Fruit fly (Drosophila melanogaster): ENCODE measurements around the gene CG31021.

DNA sequence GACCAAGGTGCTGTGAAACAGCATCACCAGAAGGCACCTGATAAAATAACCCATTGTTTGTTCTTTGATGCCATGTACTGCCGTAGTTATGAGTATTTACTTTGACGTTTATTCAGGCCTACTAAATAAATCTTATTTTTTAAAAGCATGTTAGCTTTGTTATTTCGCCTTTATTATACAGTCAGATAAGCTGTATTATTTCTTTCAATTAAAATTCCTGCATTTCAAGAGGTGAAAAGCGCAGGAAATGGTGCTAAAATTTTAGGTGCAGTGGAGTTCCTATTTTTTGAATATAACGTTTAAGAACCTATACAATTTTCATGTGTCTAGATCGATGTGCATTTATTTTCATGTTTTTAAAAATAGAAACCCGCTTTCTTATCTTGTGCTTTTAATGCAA, 43.8 kb downstream of the CG31021 start, which contains the start of gene CG31013:
- no peak for TF ChIP-seq Smox (GFP tag; optimal IDR thresholded peaks at IDR 0.05)
- no peak for TF ChIP-seq CG9139 (GFP tag; optimal IDR thresholded peaks at IDR 0.05)
- no peak for TF ChIP-seq Eip93F (GFP tag; optimal IDR thresholded peaks at IDR 0.05)
- no peak for TF ChIP-seq OdsH (GFP tag; optimal IDR thresholded peaks at IDR 0.05)
- TF ChIP-seq Ets96B (tag; optimal IDR thresholded peaks at IDR 0.05) = no peak
- no peak for TF ChIP-seq Blimp-1 (GFP tag; optimal IDR thresholded peaks at IDR 0.05)
- no peak for TF ChIP-seq Hr4 (GFP tag; optimal IDR thresholded peaks at IDR 0.05)
- no peak for TF ChIP-seq CG11762 (GFP tag; optimal IDR thresholded peaks at IDR 0.05; ENCODE audit: insufficient read depth)
- no peak for TF ChIP-seq esn (GFP tag; optimal IDR thresholded peaks at IDR 0.05)
- TF ChIP-seq CG4318 (GFP tag; optimal IDR thresholded peaks at IDR 0.05) = no peak

Data from whole organism, prepupa.